Worm (Caenorhabditis elegans): ENCODE results near the gene C14C6.13.

ce11 chrV:599783-600182 lies 25.2 kb upstream of the C14C6.13 start:
- TF ChIP-seq ama-1 (optimal IDR thresholded peaks at IDR 0.05) (no peak), nhr-76 (tag; optimal IDR thresholded peaks at IDR 0.05) (no peak), nhr-43 (tag; optimal IDR thresholded peaks at IDR 0.05; ENCODE audit: poor library complexity, severe bottlenecking) (no peak)
